Worm (Caenorhabditis elegans) whole organism, late embryonic: ENCODE results near the gene R03H10.11.

Experiments
- F13H6.1 ChIP-seq: sonication (generic microtip); optimal IDR thresholded peaks from 2 replicates; lab custom pipeline; 2016; ENCODE audit warnings: missing genetic modification characterization, missing compliant biosample characterization
- K09A11.1 ChIP-seq: sonication (generic microtip); optimal IDR thresholded peaks from 2 replicates; lab custom pipeline; 2017; ENCODE audit warnings: antibody characterized with exemption, mild to moderate bottlenecking, missing genetic modification characterization, missing compliant biosample characterization; ENCODE audit not compliant: insufficient read depth
- T23F11.4 ChIP-seq: fragments of 200-800 bp; sonication (Bioruptor generic); optimal IDR thresholded peaks from 2 replicates; lab custom pipeline; 2018; ENCODE audit warnings: mild to moderate bottlenecking, missing genetic modification characterization, missing compliant biosample characterization
- Y22D7AL.16 ChIP-seq: sonication (generic microtip); optimal IDR thresholded peaks from 2 replicates; lab custom pipeline; 2016; ENCODE audit warnings: missing genetic modification characterization, missing compliant biosample characterization
- ahr-1 ChIP-seq: sonication (generic microtip); optimal IDR thresholded peaks from 2 replicates; lab custom pipeline; 2016; ENCODE audit warnings: missing genetic modification characterization, missing compliant biosample characterization
- ceh-18 ChIP-seq: sonication (generic microtip); optimal IDR thresholded peaks from 2 replicates; lab custom pipeline; 2016; ENCODE audit warnings: missing genetic modification characterization, missing compliant biosample characterization
- ceh-19 ChIP-seq: fragments of 200-800 bp; sonication (Bioruptor generic); optimal IDR thresholded peaks from 2 replicates; lab custom pipeline; 2018; ENCODE audit warnings: mild to moderate bottlenecking, missing genetic modification characterization, missing compliant biosample characterization
- ceh-22 ChIP-seq: sonication (generic microtip); optimal IDR thresholded peaks from 2 replicates; lab custom pipeline; 2017; ENCODE audit warnings: missing biosample characterization, missing genetic modification characterization
- ceh-30 ChIP-seq: fragments of 150-350 bp; optimal IDR thresholded peaks from 2 replicates; lab custom pipeline; 2014; ENCODE audit warnings: missing biosample characterization, missing genetic modification characterization
- ceh-45 ChIP-seq: fragments of 200-800 bp; sonication (Bioruptor generic); IDR thresholded peaks from 2 replicates; pipeline ENCODE4 v1.3.6; 2022; ENCODE audit warnings: missing genetic modification reagents, missing genetic modification characterization, missing compliant biosample characterization
- ceh-48 ChIP-seq: sonication (generic microtip); optimal IDR thresholded peaks from 2 replicates; lab custom pipeline; 2016; ENCODE audit warnings: missing genetic modification characterization, inconsistent platforms, missing compliant biosample characterization
- dve-1 ChIP-seq: sonication (generic microtip); optimal IDR thresholded peaks from 2 replicates; lab custom pipeline; 2017; ENCODE audit warnings: antibody characterized with exemption, mild to moderate bottlenecking, missing genetic modification characterization, missing compliant biosample characterization
- elt-4 ChIP-seq: sonication (generic microtip); optimal IDR thresholded peaks from 2 replicates; lab custom pipeline; 2016; ENCODE audit warnings: missing genetic modification characterization, missing compliant biosample characterization
- fkh-6 ChIP-seq: sonication (generic microtip); optimal IDR thresholded peaks from 2 replicates; lab custom pipeline; 2016; ENCODE audit warnings: missing genetic modification characterization, missing compliant biosample characterization
- npax-4 ChIP-seq: sonication (generic microtip); optimal IDR thresholded peaks from 2 replicates; lab custom pipeline; 2016; ENCODE audit warnings: missing genetic modification characterization, missing compliant biosample characterization
- odd-2 ChIP-seq: sonication (generic microtip); optimal IDR thresholded peaks from 2 replicates; lab custom pipeline; 2017; ENCODE audit warnings: antibody characterized with exemption, mild to moderate bottlenecking, missing genetic modification characterization, missing compliant biosample characterization
- pha-2 ChIP-seq: sonication (generic microtip); optimal IDR thresholded peaks from 2 replicates; lab custom pipeline; 2017; ENCODE audit warnings: mild to moderate bottlenecking, missing genetic modification characterization, missing compliant biosample characterization
- pqm-1 ChIP-seq: sonication (generic microtip); optimal IDR thresholded peaks from 2 replicates; lab custom pipeline; 2016; ENCODE audit warnings: missing genetic modification characterization, missing compliant biosample characterization
- ref-2 ChIP-seq: sonication (generic microtip); optimal IDR thresholded peaks from 2 replicates; lab custom pipeline; 2016; ENCODE audit warnings: missing genetic modification characterization, missing compliant biosample characterization
- rnt-1 ChIP-seq: sonication (generic microtip); optimal IDR thresholded peaks from 2 replicates; lab custom pipeline; 2016; ENCODE audit warnings: missing genetic modification characterization, missing compliant biosample characterization
- sox-4 ChIP-seq: sonication (generic microtip); optimal IDR thresholded peaks from 2 replicates; lab custom pipeline; 2017; ENCODE audit warnings: mild to moderate bottlenecking, missing genetic modification characterization, inconsistent platforms, missing compliant biosample characterization
- ttx-3 ChIP-seq: sonication (generic microtip); optimal IDR thresholded peaks from 2 replicates; lab custom pipeline; 2016; ENCODE audit warnings: missing genetic modification reagents, missing genetic modification characterization, missing compliant biosample characterization
- unc-3 ChIP-seq, 2 experiments: fragments of 200-800 bp in 1 of 2; sonication (Bioruptor generic) in 1 of 2; sonication (generic microtip) in 1 of 2; conservative IDR thresholded peaks in 1 of 2; optimal IDR thresholded peaks in 1 of 2; 2 replicates each; pipeline versions ENCODE4 v1.3.6 to Lab custom; 2016 to 2022; ENCODE audit warnings: missing compliant biosample characterization in 2 of 2, missing genetic modification characterization in 2 of 2, missing genetic modification reagents in 1 of 2

R03H10.11 gene

DNA sequence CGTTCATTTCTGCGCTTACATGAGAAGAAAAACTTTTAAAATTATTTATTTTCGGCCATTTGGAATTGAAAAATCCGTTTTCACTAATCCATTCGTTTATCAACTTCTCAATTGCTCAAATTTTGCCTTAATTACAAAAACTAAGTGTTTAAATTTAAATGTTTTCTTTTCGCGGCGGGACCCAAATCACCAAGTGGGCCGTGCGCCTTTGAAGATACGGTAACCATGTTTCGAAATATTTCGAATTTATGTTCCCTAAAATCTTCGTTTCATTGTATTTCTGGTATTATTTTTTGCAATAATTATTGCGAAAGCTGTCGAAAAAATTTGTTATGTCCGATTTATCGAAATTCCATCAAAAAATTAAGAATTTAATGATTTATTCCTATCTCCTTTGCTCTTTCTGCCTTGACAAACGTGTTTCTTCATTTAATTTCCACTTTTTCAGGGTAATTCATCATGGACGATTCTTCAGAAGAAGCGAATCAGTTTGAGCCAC is 44.2 kb downstream of the R03H10.11 start, which contains the start of gene C16A11.4:
TSS of gene C16A11.4 (plus strand) at position 449 of the 499 bp plus-strand sequence.
- TF ChIP-seq rnt-1 (tag; lab: Kevin White, UChicago) (no peak), ceh-48 (tag; lab: Kevin White, UChicago) (no peak), T23F11.4 (GFP tag; lab: Kevin White, UChicago) (no peak)

DNA sequence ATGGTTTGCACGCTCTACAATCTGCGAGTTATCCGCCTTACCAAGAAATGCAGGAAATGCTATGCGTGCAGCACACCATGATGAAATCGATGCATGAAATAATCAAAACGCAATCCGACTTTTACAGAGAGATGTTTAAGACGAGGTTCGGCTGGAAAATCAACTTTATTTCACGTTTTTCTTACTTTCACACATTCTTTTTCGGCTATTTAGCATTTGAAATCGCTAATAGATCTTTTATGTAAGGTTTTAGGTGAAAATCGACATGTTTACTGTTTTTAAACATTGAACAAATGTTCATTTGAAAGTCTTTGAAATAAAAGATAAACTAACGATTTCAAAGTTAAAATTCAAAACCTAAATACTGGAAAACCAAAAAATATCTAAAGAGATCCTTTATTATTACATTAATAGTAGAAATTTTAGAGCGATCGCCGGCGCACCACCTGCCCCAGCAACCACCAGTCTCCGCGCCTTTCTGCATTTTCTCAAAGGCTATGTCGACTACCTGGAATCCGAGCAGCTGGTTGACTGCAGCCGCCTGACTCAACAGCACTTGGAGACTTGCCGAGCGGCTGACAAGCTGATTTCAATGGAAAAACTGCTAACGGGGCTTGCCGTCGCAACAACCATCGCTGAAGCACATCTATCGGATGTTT is 45.8 kb downstream of the R03H10.11 start:
- TF ChIP-seq T23F11.4 (GFP tag; lab: Kevin White, UChicago): no peak
- TF ChIP-seq ceh-22 (tag; lab: Kevin White, UChicago): no peak
- TF ChIP-seq, all 69 proteins: peak for 0

DNA sequence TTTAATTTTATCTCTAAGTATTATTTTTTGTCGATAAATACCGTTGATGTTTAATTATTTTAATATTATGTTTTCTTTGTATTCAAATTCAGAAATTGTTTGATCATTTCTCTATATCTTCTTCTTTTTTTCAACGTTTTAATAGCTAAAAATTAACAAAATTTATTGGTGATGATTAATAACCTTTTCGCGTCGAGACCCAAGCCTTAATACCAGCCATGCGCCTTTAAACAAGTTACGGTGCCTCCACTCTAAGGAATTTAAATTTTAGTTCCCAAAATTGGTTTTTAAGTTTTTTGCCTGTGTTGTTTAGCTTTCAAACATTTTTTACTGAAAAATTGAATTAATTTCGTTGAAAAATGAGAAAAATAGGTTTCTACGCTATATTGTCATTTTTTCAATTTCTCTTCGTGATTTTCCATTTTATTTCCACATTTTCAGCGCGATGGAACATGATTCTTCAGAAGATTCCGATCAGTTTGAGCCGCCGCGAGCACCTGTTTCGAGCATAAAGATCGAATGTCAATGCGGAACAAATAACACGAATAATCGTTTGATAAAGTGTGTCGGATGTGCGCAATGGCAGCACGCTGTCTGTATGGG is 46.7 kb downstream of the R03H10.11 start, which contains the start of gene C16A11.3:
TSS of gene C16A11.3 (plus strand) at position 440 of the 603 bp plus-strand sequence.
- TF ChIP-seq ref-2 (tag; lab: Kevin White, UChicago) (no peak), ttx-3 (tag; lab: Kevin White, UChicago) (no peak), Y22D7AL.16 (tag; lab: Kevin White, UChicago) (no peak), fkh-6 (no peak), sox-4 (tag; lab: Kevin White, UChicago) (no peak), dve-1 (no peak), unc-3 (GFP tag; conservative IDR thresholded peaks at IDR 0.05; lab: Robert Waterston, UW) (no peak), unc-3 (tag; optimal IDR thresholded peaks at IDR 0.05; lab: Kevin White, UChicago) (no peak), ahr-1 (tag; lab: Kevin White, UChicago) (no peak), K09A11.1 (tag; lab: Kevin White, UChicago) (no peak), ceh-19 (GFP tag; lab: Kevin White, UChicago) (no peak), T23F11.4 (GFP tag; lab: Kevin White, UChicago) (no peak), F13H6.1 (tag; lab: Kevin White, UChicago) (no peak), pha-2 (tag; lab: Kevin White, UChicago) (no peak), elt-4 (no peak), pqm-1 (tag; lab: Kevin White, UChicago) (no peak)
- TF ChIP-seq, all 69 proteins: peak for 0

DNA sequence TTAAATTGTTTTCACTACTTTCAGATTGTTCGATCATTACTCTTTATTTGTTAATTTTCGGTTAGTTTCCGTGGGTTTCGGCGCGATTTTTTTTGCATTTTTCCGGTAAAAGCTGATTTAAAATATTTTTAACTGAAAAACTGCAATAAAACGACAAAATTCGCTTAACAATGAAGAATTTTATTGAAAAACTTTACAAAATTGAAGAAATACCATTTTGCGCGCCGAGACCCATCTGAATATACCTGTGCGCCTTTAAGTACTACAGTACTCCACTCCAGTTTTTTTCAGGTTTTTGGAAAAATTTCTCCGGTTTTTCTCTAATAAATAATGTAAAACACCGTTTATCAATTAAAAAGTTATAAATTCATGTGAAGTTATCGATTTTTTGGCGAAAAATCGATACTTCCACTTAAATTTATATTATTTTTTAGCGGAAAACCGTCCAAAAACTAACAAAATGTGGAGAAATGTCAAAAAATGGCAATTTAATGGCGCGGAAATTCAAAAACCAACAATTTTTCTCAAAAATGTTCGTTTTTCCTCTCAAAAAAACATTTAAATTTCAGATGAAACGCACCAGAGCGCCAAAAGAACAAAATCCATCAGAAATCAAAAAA is 48.5 kb downstream of the R03H10.11 start, which contains the start of gene C16A11.10:
TSS of gene C16A11.10 (plus strand) at position 570 of the 620 bp plus-strand sequence.
- no peak for TF ChIP-seq ceh-30
- TF ChIP-seq ceh-18 (tag; lab: Kevin White, UChicago): no peak
- no peak for TF ChIP-seq ceh-45 (GFP tag; lab: Robert Waterston, UW)
- no peak for TF ChIP-seq K09A11.1 (tag; lab: Kevin White, UChicago)
- TF ChIP-seq npax-4: no peak
- no peak for TF ChIP-seq odd-2
- TF ChIP-seq, all 69 proteins: peak for 0
